Fruit fly (Drosophila melanogaster) whole organism, pupa: ENCODE results near the gene Trmt112.

ENCODE experiments used
- CG10348 ChIP-seq: fragments of 200-800 bp; sonication (Bioruptor generic); IDR thresholded peaks from 2 replicates; pipeline ENCODE4 v1.3.6; 2022; ENCODE audit warnings: missing biosample characterization, missing genetic modification characterization
- CG32121 ChIP-seq: fragments of 200-800 bp; sonication (Bioruptor generic); IDR thresholded peaks from 2 replicates; pipeline ENCODE4 v1.3.6; 2022; ENCODE audit warnings: missing biosample characterization, missing genetic modification characterization
- CG34367 ChIP-seq: fragments of 200-800 bp; sonication (Bioruptor generic); optimal IDR thresholded peaks from 2 replicates; lab custom pipeline; 2018; ENCODE audit warnings: missing biosample characterization, mild to moderate bottlenecking, missing genetic modification characterization
- CG4496 ChIP-seq: fragments of 200-800 bp; sonication (Bioruptor generic); IDR thresholded peaks from 3 replicates; pipeline ENCODE4 v1.3.6; 2022; ENCODE audit warnings: missing biosample characterization, missing genetic modification characterization
- CG8159 ChIP-seq: fragments of 200-800 bp; sonication (Bioruptor generic); optimal IDR thresholded peaks from 3 replicates; lab custom pipeline; 2018; ENCODE audit warnings: missing biosample characterization, mild to moderate bottlenecking, missing genetic modification characterization, moderate library complexity
- CG8301 ChIP-seq: fragments of 200-800 bp; sonication (Bioruptor generic); optimal IDR thresholded peaks from 2 replicates; lab custom pipeline; 2018; ENCODE audit warnings: missing biosample characterization, mild to moderate bottlenecking, missing genetic modification characterization
- CG9948 ChIP-seq: fragments of 200-800 bp; sonication (Bioruptor generic); optimal IDR thresholded peaks from 2 replicates; lab custom pipeline; 2018; ENCODE audit warnings: missing biosample characterization, mild to moderate bottlenecking, missing genetic modification characterization, moderate library complexity
- D1 ChIP-seq: fragments of 200-800 bp; sonication (Bioruptor generic); optimal IDR thresholded peaks from 2 replicates; lab custom pipeline; 2018; ENCODE audit warnings: missing biosample characterization, mild to moderate bottlenecking, missing genetic modification characterization, moderate library complexity
- Ets98B ChIP-seq: fragments of 200-800 bp; sonication (Bioruptor generic); IDR thresholded peaks from 2 replicates; pipeline ENCODE4 v1.3.6; 2022; ENCODE audit warnings: missing biosample characterization, missing genetic modification characterization
- Pif1B ChIP-seq: fragments of 200-800 bp; sonication (Bioruptor generic); optimal IDR thresholded peaks from 3 replicates; lab custom pipeline; 2016; ENCODE audit warnings: missing biosample characterization, missing genetic modification characterization
- fd96Ca ChIP-seq: fragments of 200-800 bp; sonication (Bioruptor generic); IDR thresholded peaks from 3 replicates; pipeline ENCODE4 v1.3.6; 2022; ENCODE audit warnings: missing biosample characterization, missing genetic modification characterization
- rn ChIP-seq: fragments of 200-800 bp; sonication (Bioruptor generic); IDR thresholded peaks from 2 replicates; pipeline ENCODE4 v1.3.6; 2022; ENCODE audit warnings: missing biosample characterization, missing genetic modification characterization

- TF ChIP-seq CG32121 (GFP tag; lab: Robert Waterston, UW) (no peak), CG8159 (tag; lab: Kevin White, UChicago) (no peak), rn (no peak), CG34367 (tag; lab: Kevin White, UChicago) (no peak), CG4496 (GFP tag; lab: Robert Waterston, UW) (no peak), CG10348 (no peak), fd96Ca (GFP tag; lab: Robert Waterston, UW) (no peak; the same call in 2 of the 3 replicates), Ets98B (no peak), Pif1B (GFP tag; lab: Kevin White, UChicago) (no peak), CG9948 (tag; lab: Kevin White, UChicago) (no peak), CG8301 (tag; lab: Kevin White, UChicago) (no peak), D1 (no peak)
Observed at dm6 chr3L:21261403-21262164, 44.9 kb upstream of the Trmt112 start.
